Worm (Caenorhabditis elegans): ENCODE results near the gene svop-1.
A peak's percentile ranks its signal among the peaks of the same experiment; 100 is the strongest.

The svop-1 gene

DNA sequence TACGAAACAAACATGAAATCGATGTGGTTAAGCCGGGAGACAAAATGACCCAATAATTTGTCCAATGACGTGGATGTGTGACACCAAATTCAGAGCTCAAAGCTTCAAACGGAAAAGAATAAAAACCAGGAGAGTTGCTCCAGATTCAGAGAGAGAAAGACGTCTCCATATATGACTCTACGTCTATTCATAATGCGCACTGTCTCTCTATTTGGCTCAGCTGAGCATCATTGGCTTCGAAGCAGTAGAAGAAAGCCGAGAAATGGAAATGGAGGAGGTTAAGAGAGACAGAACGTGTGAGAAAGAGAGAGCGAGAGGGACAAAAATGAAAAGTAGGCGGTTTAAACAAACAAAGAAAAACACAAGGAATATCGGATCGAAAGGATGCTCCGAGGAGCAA lies 1.0 kb upstream of the svop-1 start (continued):
- TF ChIP-seq nhr-77 (tag; optimal IDR thresholded peaks at IDR 0.05) = no peak
- no peak for TF ChIP-seq lin-11 (tag; optimal IDR thresholded peaks at IDR 0.05)
- no peak for TF ChIP-seq Y55F3AM.14 (GFP tag; optimal IDR thresholded peaks at IDR 0.05)
- TF ChIP-seq mbf-1 (tag; optimal IDR thresholded peaks at IDR 0.05) = no peak
- no peak for TF ChIP-seq gmeb-1 (tag; optimal IDR thresholded peaks at IDR 0.05)
- TF ChIP-seq snpc-4 (tag; optimal IDR thresholded peaks at IDR 0.05) = no peak
- TF ChIP-seq elt-3 (tag; optimal IDR thresholded peaks at IDR 0.05) = no peak

DNA sequence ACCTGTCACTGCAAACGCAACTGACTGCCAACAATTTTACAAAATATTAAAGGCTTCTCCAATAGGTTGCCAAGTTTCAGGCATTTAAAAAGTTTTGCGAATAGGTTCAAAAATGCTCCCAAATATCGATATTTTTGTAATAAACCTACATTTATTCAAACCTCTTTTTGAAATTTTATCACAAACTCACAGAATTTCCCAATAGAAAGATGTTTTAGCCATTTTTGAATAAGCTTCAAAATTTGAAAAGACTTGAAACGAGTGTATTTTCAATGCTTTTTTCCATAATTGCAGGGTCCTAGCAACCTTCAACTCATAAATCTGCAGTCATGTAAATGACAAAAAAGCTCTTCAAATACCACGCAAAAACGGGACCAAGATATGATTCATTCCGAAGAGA lies 3.0 kb downstream of the svop-1 start:
- no peak for TF ChIP-seq nhr-6 (tag; optimal IDR thresholded peaks at IDR 0.05)
- no peak for TF ChIP-seq R02D3.7 (tag; optimal IDR thresholded peaks at IDR 0.05)
- TF ChIP-seq skn-1 (tag; optimal IDR thresholded peaks at IDR 0.05) = no peak
- no peak for TF ChIP-seq nhr-11 (tag; optimal IDR thresholded peaks at IDR 0.05)
- no peak for TF ChIP-seq mbf-1 (tag; optimal IDR thresholded peaks at IDR 0.05)
- no peak for TF ChIP-seq snpc-4 (tag; optimal IDR thresholded peaks at IDR 0.05)
- TF ChIP-seq Y55F3AM.14 (GFP tag; optimal IDR thresholded peaks at IDR 0.05) = no peak

DNA sequence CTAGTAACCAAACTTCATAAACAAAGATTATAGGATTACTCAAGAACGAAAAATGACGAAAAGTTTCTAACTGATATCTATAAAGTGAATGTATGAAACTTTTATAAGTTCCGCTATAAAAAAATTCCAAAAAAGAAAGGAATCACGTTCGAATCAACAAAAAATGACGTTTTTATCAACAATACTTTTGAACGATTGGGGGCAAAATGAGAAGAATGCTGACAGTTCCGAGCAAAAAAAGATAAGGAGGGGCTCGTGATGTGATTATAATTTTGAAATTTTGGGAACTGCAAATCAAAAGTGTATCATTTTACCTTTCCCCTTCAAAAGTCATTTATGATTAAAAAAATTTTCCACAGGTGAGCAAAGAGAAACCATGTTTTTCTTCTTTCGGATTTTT lies 6.3 kb downstream of the svop-1 start:
- peak; percentile 5 for TF ChIP-seq sma-9 (GFP tag; optimal IDR thresholded peaks at IDR 0.05)
- TF ChIP-seq sma-9 (tag; optimal IDR thresholded peaks at IDR 0.05) = no peak
- TF ChIP-seq unc-55 (GFP tag; optimal IDR thresholded peaks at IDR 0.05) = peak; percentile 72
- no peak for TF ChIP-seq sma-3 (GFP tag; optimal IDR thresholded peaks at IDR 0.05)
- TF ChIP-seq zag-1 (tag; optimal IDR thresholded peaks at IDR 0.05) = no peak
- peak; percentile 84 for TF ChIP-seq fos-1 (tag; optimal IDR thresholded peaks at IDR 0.05)

DNA sequence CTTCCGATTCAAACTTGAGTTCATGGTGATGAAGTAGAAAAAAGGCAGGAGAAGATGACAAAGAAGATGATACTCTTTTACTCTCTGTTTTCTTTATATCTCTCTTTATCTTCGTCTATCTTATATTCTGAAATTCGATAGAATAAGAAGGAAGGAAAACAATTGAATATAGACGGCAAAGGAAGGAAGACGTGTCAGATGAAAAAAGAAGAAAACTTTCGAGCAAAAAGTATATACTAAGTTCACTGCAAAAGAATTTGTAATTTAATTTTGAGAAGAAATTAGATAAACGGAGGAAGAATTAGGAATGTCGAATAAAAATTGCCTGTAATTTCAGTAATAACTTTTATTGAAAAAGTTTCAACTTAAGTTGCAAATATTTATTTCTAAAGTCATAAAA lies 8.3 kb downstream of the svop-1 start, which contains the start of gene K01F9.2:
Gene K01F9.2, minus strand, starts transcription at position 127 of the 400 bp plus-strand sequence.
- TF ChIP-seq zag-1 (tag; optimal IDR thresholded peaks at IDR 0.05) (no peak), lsy-2 (tag; optimal IDR thresholded peaks at IDR 0.05) (peak in 1 of 2 experiments; percentile 22)

DNA sequence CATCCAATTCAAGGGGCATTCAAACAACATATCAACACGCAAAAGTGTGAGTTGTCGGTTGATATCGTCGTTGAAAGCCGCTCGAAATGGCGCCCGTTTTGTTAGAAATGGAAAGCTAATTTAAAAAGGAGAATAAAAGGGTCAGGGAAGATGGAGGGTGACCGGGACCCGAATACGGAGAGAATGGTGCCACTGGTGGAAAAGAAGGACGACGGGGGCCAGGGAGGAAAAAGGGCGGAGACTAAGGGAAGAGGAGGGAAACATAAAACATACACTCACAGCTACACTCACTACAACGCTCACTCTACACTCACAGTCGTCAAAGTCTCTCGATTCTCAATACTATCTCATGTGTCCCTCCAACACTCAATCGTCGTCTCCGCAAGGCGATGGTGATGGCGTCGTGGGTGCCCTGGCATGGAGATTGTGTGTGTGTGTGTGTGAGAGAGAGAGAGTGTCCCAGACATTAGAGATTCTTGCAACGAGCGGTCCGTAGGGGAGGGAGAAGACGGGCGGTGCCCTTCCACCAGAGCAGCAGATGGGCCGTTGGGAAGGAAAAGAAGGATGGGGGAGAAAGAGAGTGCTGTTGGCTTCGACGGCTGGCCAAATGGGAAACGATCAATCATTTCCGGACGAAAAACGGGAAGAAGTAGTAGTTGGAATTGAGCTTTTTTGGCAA lies 11.2 kb downstream of the svop-1 start:
- TF ChIP-seq ZK546.5 (tag; optimal IDR thresholded peaks at IDR 0.05) (no peak), ceh-82 (tag; optimal IDR thresholded peaks at IDR 0.05) (no peak), fos-1 (tag; optimal IDR thresholded peaks at IDR 0.05) (peak; percentile 53), F13H6.1 (tag; optimal IDR thresholded peaks at IDR 0.05) (peak; percentile 94), ztf-11 (tag; optimal IDR thresholded peaks at IDR 0.05) (no peak), mdl-1 (tag; optimal IDR thresholded peaks at IDR 0.05) (peak; percentile 4 to 72), nhr-25 (tag; optimal IDR thresholded peaks at IDR 0.05) (peak; percentile 61), dmd-4 (tag; optimal IDR thresholded peaks at IDR 0.05) (no peak), lin-11 (tag; optimal IDR thresholded peaks at IDR 0.05) (peak; percentile 68), unc-62 (GFP tag; optimal IDR thresholded peaks at IDR 0.05) (no peak), crh-2 (tag; optimal IDR thresholded peaks at IDR 0.05) (peak; percentile 68), egl-27 (tag; optimal IDR thresholded peaks at IDR 0.05) (peak; percentile 41), lsy-2 (tag; optimal IDR thresholded peaks at IDR 0.05) (peak; percentile 70 to 86), peb-1 (tag; optimal IDR thresholded peaks at IDR 0.05) (no peak), unc-39 (tag; optimal IDR thresholded peaks at IDR 0.05) (no peak), nhr-21 (tag; optimal IDR thresholded peaks at IDR 0.05) (peak; percentile 20), nhr-77 (tag; optimal IDR thresholded peaks at IDR 0.05) (no peak), C34F6.9 (tag; optimal IDR thresholded peaks at IDR 0.05) (peak; percentile 90), nhr-129 (tag; optimal IDR thresholded peaks at IDR 0.05) (peak; percentile 95), elt-3 (tag; optimal IDR thresholded peaks at IDR 0.05) (no peak), nhr-10 (tag; optimal IDR thresholded peaks at IDR 0.05) (no peak), Y55F3AM.14 (GFP tag; optimal IDR thresholded peaks at IDR 0.05) (peak; percentile 20), snpc-4 (tag; optimal IDR thresholded peaks at IDR 0.05) (no peak), gmeb-1 (tag; optimal IDR thresholded peaks at IDR 0.05) (no peak), alr-1 (tag; optimal IDR thresholded peaks at IDR 0.05) (no peak), lin-13 (GFP tag; optimal IDR thresholded peaks at IDR 0.05) (peak; percentile 76), zag-1 (tag; optimal IDR thresholded peaks at IDR 0.05) (peak; percentile 95), nhr-23 (tag; optimal IDR thresholded peaks at IDR 0.05) (no peak), blmp-1 (tag; optimal IDR thresholded peaks at IDR 0.05; ENCODE audit: insufficient read depth) (peak; percentile 11), ztf-4 (tag; optimal IDR thresholded peaks at IDR 0.05) (peak; percentile 59), aly-2 (tag; optimal IDR thresholded peaks at IDR 0.05) (no peak), nhr-12 (tag; optimal IDR thresholded peaks at IDR 0.05) (no peak), ama-1 (optimal IDR thresholded peaks at IDR 0.05) (peak; percentile 92), nhr-237 (tag; optimal IDR thresholded peaks at IDR 0.05) (no peak), sma-9 (GFP tag; optimal IDR thresholded peaks at IDR 0.05) (peak; percentile 76), sma-9 (tag; optimal IDR thresholded peaks at IDR 0.05) (no peak), R02D3.7 (tag; optimal IDR thresholded peaks at IDR 0.05) (no peak), skn-1 (tag; optimal IDR thresholded peaks at IDR 0.05) (no peak), mab-5 (tag; optimal IDR thresholded peaks at IDR 0.05) (peak; percentile 92)
